Worm (Caenorhabditis elegans): ENCODE measurements around the gene F58B4.7.

- TF ChIP-seq pha-4 (tag; optimal IDR thresholded peaks at IDR 0.05), result no peak
- TF ChIP-seq aptf-3 (GFP tag; IDR thresholded peaks at IDR 0.05), result no peak
- TF ChIP-seq efl-1 (GFP tag; optimal IDR thresholded peaks at IDR 0.05), result no peak
- no peak for TF ChIP-seq nhr-80 (tag; optimal IDR thresholded peaks at IDR 0.05)
- TF ChIP-seq let-526 (GFP tag; IDR thresholded peaks at IDR 0.05), result no peak
- TF ChIP-seq F57C9.4 (tag; optimal IDR thresholded peaks at IDR 0.05), result no peak
- no peak for TF ChIP-seq Y67H2A.10 (GFP tag; conservative IDR thresholded peaks at IDR 0.05)
These were observed 42.8 kb downstream of the F58B4.7 start, which contains the start of gene F32D8.1 for ce11 chrV:10880138-10880882.

All from whole organism, young adult.